Worm (Caenorhabditis elegans) whole organism, L4 larva: ENCODE measurements around the gene R09E10.1.
A peak's percentile ranks its signal among the peaks of the same experiment; 100 is the strongest.

ENCODE experiments used
- F26F4.8 ChIP-seq: fragments of 200-800 bp; sonication (Bioruptor generic); conservative IDR thresholded peaks from 2 replicates; pipeline ENCODE4 v1.3.6; 2022; ENCODE audit warnings: missing genetic modification characterization, missing compliant biosample characterization
- T26A8.4 ChIP-seq: fragments of 200-800 bp; sonication (Bioruptor generic); IDR thresholded peaks from 2 replicates; pipeline ENCODE4 v1.3.6; 2022; ENCODE audit warnings: missing genetic modification characterization, missing compliant biosample characterization
- Y105C5A.15 ChIP-seq: fragments of 200-800 bp; sonication (Bioruptor generic); IDR thresholded peaks from 2 replicates; pipeline ENCODE4 v1.3.6; 2022; ENCODE audit warnings: missing genetic modification characterization, missing compliant biosample characterization
- Y5F2A.4 ChIP-seq: fragments of 200-800 bp; sonication (Bioruptor generic); optimal IDR thresholded peaks from 2 replicates; lab custom pipeline; 2018; ENCODE audit warnings: mild to moderate bottlenecking, missing genetic modification characterization, missing compliant biosample characterization
- ZK337.2 ChIP-seq: fragments of 200-800 bp; sonication (Bioruptor generic); IDR thresholded peaks from 2 replicates; pipeline ENCODE4 v1.3.6; 2022; ENCODE audit warnings: missing genetic modification reagents, missing genetic modification characterization, missing compliant biosample characterization
- aha-1 ChIP-seq: fragments of 150-350 bp; peaks from one replicate; lab custom pipeline; 2014; ENCODE audit warnings: missing biosample characterization, missing genetic modification characterization
- aly-2 ChIP-seq: sonication (generic microtip); optimal IDR thresholded peaks from 2 replicates; lab custom pipeline; 2018; ENCODE audit warnings: missing biosample characterization, missing genetic modification characterization
- ama-1 ChIP-seq: fragments of 150-350 bp; optimal IDR thresholded peaks from 2 replicates; lab custom pipeline; 2014; ENCODE audit warnings: inconsistent platforms, mixed read lengths
- arid-1 ChIP-seq: fragments of 200-800 bp; sonication (Bioruptor generic); conservative IDR thresholded peaks from 2 replicates; pipeline ENCODE4 v1.3.6; 2022; ENCODE audit warnings: missing genetic modification reagents, missing genetic modification characterization, missing compliant biosample characterization
- ceh-44 ChIP-seq: fragments of 200-800 bp; sonication (Bioruptor generic); IDR thresholded peaks from 2 replicates; pipeline ENCODE4 v1.3.6; 2022; ENCODE audit warnings: missing genetic modification reagents, missing genetic modification characterization, missing compliant biosample characterization
- ceh-82 ChIP-seq: sonication (generic microtip); optimal IDR thresholded peaks from 2 replicates; lab custom pipeline; 2017; ENCODE audit warnings: missing biosample characterization, missing genetic modification characterization
- cey-2 ChIP-seq: sonication (generic microtip); optimal IDR thresholded peaks from 3 replicates; lab custom pipeline; 2017; ENCODE audit warnings: missing genetic modification characterization, mild to moderate bottlenecking, missing compliant biosample characterization, antibody characterized with exemption, borderline replicate concordance; ENCODE audit not compliant: insufficient read depth
- dmd-6 ChIP-seq: fragments of 200-800 bp; sonication (Bioruptor generic); IDR thresholded peaks from 2 replicates; pipeline ENCODE4 v1.3.6; 2022; ENCODE audit warnings: missing genetic modification reagents, missing genetic modification characterization, missing compliant biosample characterization
- dmd-8 ChIP-seq: fragments of 200-800 bp; sonication (Bioruptor generic); IDR thresholded peaks from 2 replicates; pipeline ENCODE4 v1.3.6; 2022; ENCODE audit warnings: missing genetic modification characterization, missing compliant biosample characterization
- dpl-1 ChIP-seq: fragments of 150-350 bp; optimal IDR thresholded peaks from 2 replicates; lab custom pipeline; 2014; ENCODE audit warnings: missing biosample characterization, missing genetic modification reagents, missing genetic modification characterization
- dve-1 ChIP-seq: sonication (generic microtip); optimal IDR thresholded peaks from 2 replicates; lab custom pipeline; 2017; ENCODE audit warnings: antibody characterized with exemption, mild to moderate bottlenecking, missing genetic modification characterization, missing compliant biosample characterization; ENCODE audit not compliant: insufficient read depth
- gei-8 ChIP-seq: fragments of 200-800 bp; sonication (Bioruptor generic); optimal IDR thresholded peaks from 2 replicates; lab custom pipeline; 2018; ENCODE audit warnings: mild to moderate bottlenecking, missing genetic modification characterization, missing compliant biosample characterization
- hmg-1.1 ChIP-seq: fragments of 200-800 bp; sonication (Bioruptor generic); IDR thresholded peaks from 2 replicates; pipeline ENCODE4 v1.3.6; 2022; ENCODE audit warnings: missing genetic modification reagents, missing genetic modification characterization, missing compliant biosample characterization
- jun-1 ChIP-seq: fragments of 150-350 bp; optimal IDR thresholded peaks from 2 replicates; lab custom pipeline; 2014; ENCODE audit warnings: missing biosample characterization, missing genetic modification reagents, missing genetic modification characterization
- lim-7 ChIP-seq: fragments of 200-800 bp; sonication (Bioruptor generic); IDR thresholded peaks from 2 replicates; pipeline ENCODE4 v1.3.6; 2022; ENCODE audit warnings: missing genetic modification characterization, missing compliant biosample characterization
- lin-15B ChIP-seq: fragments of 150-350 bp; sonication (generic microtip); optimal IDR thresholded peaks from 3 replicates; lab custom pipeline; 2014; ENCODE audit warnings: missing biosample characterization, missing genetic modification characterization
- lin-29 ChIP-seq: fragments of 200-800 bp; sonication (Bioruptor generic); IDR thresholded peaks from 2 replicates; pipeline ENCODE4 v1.3.6; 2022; ENCODE audit warnings: missing genetic modification reagents, missing genetic modification characterization, missing compliant biosample characterization
- lin-38 ChIP-seq: fragments of 200-800 bp; sonication (Bioruptor generic); IDR thresholded peaks from 2 replicates; pipeline ENCODE4 v1.3.6; 2022; ENCODE audit warnings: missing genetic modification reagents, missing genetic modification characterization, missing compliant biosample characterization
- lir-3 ChIP-seq: sonication (generic microtip); optimal IDR thresholded peaks from 2 replicates; lab custom pipeline; 2016; ENCODE audit warnings: mild to moderate bottlenecking, missing genetic modification characterization, missing compliant biosample characterization
- lsy-2 ChIP-seq, 2 experiments: fragments of 150-350 bp in 1 of 2; sonication (generic microtip) in 1 of 2; optimal IDR thresholded peaks; 2 replicates each; lab custom pipeline; 2014 to 2017; ENCODE audit warnings: missing biosample characterization in 2 of 2, missing genetic modification characterization in 2 of 2
- mdl-1 ChIP-seq, 2 experiments: fragments of 150-350 bp in 1 of 2; sonication (generic microtip) in 1 of 2; optimal IDR thresholded peaks; 2 replicates each; lab custom pipeline; 2014 to 2017; ENCODE audit warnings: missing biosample characterization in 2 of 2, missing genetic modification characterization in 2 of 2
- mxl-3 ChIP-seq: fragments of 200-800 bp; sonication (Bioruptor generic); optimal IDR thresholded peaks from 2 replicates; lab custom pipeline; 2018; ENCODE audit warnings: mild to moderate bottlenecking, missing genetic modification characterization, missing compliant biosample characterization
- nhr-11 ChIP-seq: fragments of 150-350 bp; optimal IDR thresholded peaks from 2 replicates; lab custom pipeline; 2014; ENCODE audit warnings: missing biosample characterization, missing genetic modification characterization
- nhr-111 ChIP-seq: fragments of 200-800 bp; sonication (Bioruptor generic); optimal IDR thresholded peaks from 2 replicates; lab custom pipeline; 2018; ENCODE audit warnings: mild to moderate bottlenecking, missing genetic modification characterization, missing compliant biosample characterization
- nhr-25 ChIP-seq: sonication (generic microtip); optimal IDR thresholded peaks from 2 replicates; lab custom pipeline; 2017; ENCODE audit warnings: missing genetic modification characterization, mild to moderate bottlenecking, missing compliant biosample characterization, antibody characterized with exemption, moderate library complexity, borderline replicate concordance; ENCODE audit not compliant: insufficient read depth
- nhr-48 ChIP-seq: sonication (generic microtip); optimal IDR thresholded peaks from 2 replicates; lab custom pipeline; 2016; ENCODE audit warnings: mild to moderate bottlenecking, missing genetic modification characterization, missing compliant biosample characterization
- nhr-6 ChIP-seq: fragments of 150-350 bp; optimal IDR thresholded peaks from 2 replicates; lab custom pipeline; 2014; ENCODE audit warnings: missing biosample characterization, missing genetic modification characterization
- nhr-77 ChIP-seq: fragments of 150-350 bp; optimal IDR thresholded peaks from 2 replicates; lab custom pipeline; 2014; ENCODE audit warnings: missing biosample characterization, missing genetic modification characterization
- pha-4 ChIP-seq, 2 experiments: fragments of 150-350 bp in 1 of 2; fragments of 200-800 bp in 1 of 2; sonication (Bioruptor generic) in 1 of 2; IDR thresholded peaks in 1 of 2; optimal IDR thresholded peaks in 1 of 2; 2 replicates each; pipeline versions ENCODE4 v1.3.6 to Lab custom; 2014 to 2022; ENCODE audit warnings: missing genetic modification characterization in 2 of 2, missing genetic modification reagents in 2 of 2, missing biosample characterization in 1 of 2, missing compliant biosample characterization in 1 of 2
- php-3 ChIP-seq: fragments of 200-800 bp; sonication (Bioruptor generic); IDR thresholded peaks from 2 replicates; pipeline ENCODE4 v1.3.6; 2022; ENCODE audit warnings: missing genetic modification reagents, missing genetic modification characterization, missing compliant biosample characterization
- pqm-1 ChIP-seq: sonication (generic microtip); optimal IDR thresholded peaks from 2 replicates; lab custom pipeline; 2017; ENCODE audit warnings: missing biosample characterization, missing genetic modification characterization
- rbr-2 ChIP-seq: sonication (generic microtip); optimal IDR thresholded peaks from 2 replicates; lab custom pipeline; 2016; ENCODE audit warnings: missing genotype, missing genetic modification characterization, missing compliant biosample characterization
- saeg-2 ChIP-seq: fragments of 200-800 bp; sonication (Bioruptor generic); IDR thresholded peaks from 2 replicates; pipeline ENCODE4 v1.3.6; 2022; ENCODE audit warnings: missing genetic modification reagents, missing genetic modification characterization, missing compliant biosample characterization
- sdz-12 ChIP-seq: fragments of 200-800 bp; sonication (Bioruptor generic); optimal IDR thresholded peaks from 2 replicates; lab custom pipeline; 2018; ENCODE audit warnings: mild to moderate bottlenecking, missing genetic modification characterization, missing compliant biosample characterization
- skn-1 ChIP-seq: fragments of 150-350 bp; optimal IDR thresholded peaks from 2 replicates; lab custom pipeline; 2014; ENCODE audit warnings: missing biosample characterization, missing genetic modification characterization
- spr-1 ChIP-seq: sonication (generic microtip); optimal IDR thresholded peaks from 2 replicates; lab custom pipeline; 2016; ENCODE audit warnings: mild to moderate bottlenecking, missing genetic modification characterization, missing compliant biosample characterization
- spr-3 ChIP-seq: fragments of 200-800 bp; sonication (Bioruptor generic); optimal IDR thresholded peaks from 2 replicates; lab custom pipeline; 2018; ENCODE audit warnings: mild to moderate bottlenecking, missing genetic modification characterization, missing compliant biosample characterization
- tra-1 ChIP-seq: fragments of 200-800 bp; sonication (Bioruptor generic); IDR thresholded peaks from 2 replicates; pipeline ENCODE4 v1.3.6; 2022; ENCODE audit warnings: missing genetic modification reagents, missing genetic modification characterization, missing compliant biosample characterization
- vab-7 ChIP-seq: fragments of 200-800 bp; sonication (Bioruptor generic); IDR thresholded peaks from 2 replicates; pipeline ENCODE4 v1.3.6; 2022; ENCODE audit warnings: missing genetic modification reagents, missing genetic modification characterization, missing compliant biosample characterization
- zag-1 ChIP-seq: fragments of 150-350 bp; optimal IDR thresholded peaks from 2 replicates; lab custom pipeline; 2014; ENCODE audit warnings: missing biosample characterization, missing genetic modification characterization
- zip-11 ChIP-seq: fragments of 200-800 bp; sonication (Bioruptor generic); IDR thresholded peaks from 2 replicates; pipeline ENCODE4 v1.3.6; 2022; ENCODE audit warnings: missing genetic modification characterization, missing compliant biosample characterization
- zip-2 ChIP-seq: fragments of 150-350 bp; optimal IDR thresholded peaks from 2 replicates; lab custom pipeline; 2014; ENCODE audit warnings: missing biosample characterization, missing genetic modification characterization

Gene R09E10.1

ce11 chrIV:10366018-10366417 is 43.5 kb upstream of the R09E10.1 start, which contains the start of gene sir-2.1 (continued):
- TF ChIP-seq dmd-6 (GFP tag; lab: Robert Waterston, UW) (no peak), aha-1 (tag; lab: Kevin White, UChicago) (no peak), Y5F2A.4 (GFP tag; lab: Kevin White, UChicago) (no peak), gei-8 (no peak), dpl-1 (GFP tag; lab: Kevin White, UChicago) (peak; percentile 52), dmd-8 (no peak), vab-7 (GFP tag; lab: Robert Waterston, UW) (no peak), T26A8.4 (GFP tag; lab: Robert Waterston, UW) (peak; percentile 26; the same call in 1 of the 2 replicates), jun-1 (tag; lab: Kevin White, UChicago) (peak; percentile 21), mxl-3 (GFP tag; lab: Kevin White, UChicago) (no peak), skn-1 (tag; lab: Kevin White, UChicago) (no peak), ceh-44 (GFP tag; lab: Robert Waterston, UW) (no peak), php-3 (GFP tag; lab: Robert Waterston, UW) (no peak), arid-1 (no peak), zip-11 (GFP tag; lab: Robert Waterston, UW) (no peak), lin-29 (GFP tag; lab: Robert Waterston, UW) (no peak), lsy-2 (tag; optimal IDR thresholded peaks at IDR 0.05; lab: Kevin White, UChicago) (peak in 1 of 2 experiments; percentile 69), tra-1 (GFP tag; lab: Robert Waterston, UW) (no peak), nhr-111 (GFP tag; lab: Kevin White, UChicago) (no peak), lir-3 (tag; lab: Kevin White, UChicago) (no peak), nhr-25 (no peak), pqm-1 (tag; lab: Kevin White, UChicago) (no peak), hmg-1.1 (GFP tag; lab: Robert Waterston, UW) (peak; percentile 57; the same call in 1 of the 2 replicates), aly-2 (tag; lab: Kevin White, UChicago) (no peak), ZK337.2 (no peak), sdz-12 (no peak), zip-2 (tag; lab: Kevin White, UChicago) (no peak), saeg-2 (GFP tag; lab: Robert Waterston, UW) (no peak), F26F4.8 (GFP tag; lab: Robert Waterston, UW) (no peak), ceh-82 (tag; lab: Kevin White, UChicago) (no peak), lin-15B (no peak), lin-38 (peak; percentile 53), dve-1 (peak; percentile 58), spr-1 (tag; lab: Kevin White, UChicago) (no peak), ama-1 (lab: Kevin White, UChicago) (peak; percentile 29), nhr-6 (tag; lab: Kevin White, UChicago) (no peak), lim-7 (no peak)

- TF ChIP-seq pha-4 (GFP tag; IDR thresholded peaks at IDR 0.05; lab: Robert Waterston, UW) (no peak), pha-4 (tag; optimal IDR thresholded peaks at IDR 0.05; lab: Kevin White, UChicago) (no peak), F26F4.8 (GFP tag; lab: Robert Waterston, UW) (no peak), nhr-11 (tag; lab: Kevin White, UChicago) (no peak)
Observed at ce11 chrIV:10360336-10360735, 37.8 kb upstream of the R09E10.1 start, which contains the start of gene ugt-59. ugt-59 (plus strand) TSS chrIV:10360636.

ce11 chrIV:10357842-10358241 is 35.3 kb upstream of the R09E10.1 start, which contains the start of gene gkow-1:
gkow-1 (plus strand) TSS chrIV:10358142.
- TF ChIP-seq mdl-1 (tag; optimal IDR thresholded peaks at IDR 0.05; lab: Kevin White, UChicago) (no peak), zag-1 (tag; lab: Kevin White, UChicago) (no peak), rbr-2 (tag; lab: Kevin White, UChicago) (no peak), vab-7 (GFP tag; lab: Robert Waterston, UW) (no peak), nhr-77 (no peak), skn-1 (tag; lab: Kevin White, UChicago) (no peak), spr-3 (GFP tag; lab: Kevin White, UChicago) (no peak), dpl-1 (GFP tag; lab: Kevin White, UChicago) (no peak), nhr-48 (tag; lab: Kevin White, UChicago) (no peak), cey-2 (tag; lab: Kevin White, UChicago) (no peak), Y105C5A.15 (no peak), gei-8 (no peak)
